Fruit fly (Drosophila melanogaster): ENCODE measurements around the gene CG5273.

The CG5273 gene

dm6 chrX:711852-712251, 47.5 kb upstream of the CG5273 start (continued):
- TF ChIP-seq CG32006 (GFP tag; optimal IDR thresholded peaks at IDR 0.05) (peak; percentile 86), CG1621 (tag; optimal IDR thresholded peaks at IDR 0.05) (peak; percentile 88), Hr38 (GFP tag; optimal IDR thresholded peaks at IDR 0.05) (no peak), CG9139 (GFP tag; optimal IDR thresholded peaks at IDR 0.05) (peak; percentile 52), CG3919 (GFP tag; optimal IDR thresholded peaks at IDR 0.05) (peak; percentile 93), CG15336 (GFP tag; IDR thresholded peaks at IDR 0.05) (peak; percentile 85), pdm3 (GFP tag; optimal IDR thresholded peaks at IDR 0.05) (peak; percentile 91), fd85E (GFP tag; optimal IDR thresholded peaks at IDR 0.05) (peak; percentile 65), CG8119 (GFP tag; IDR thresholded peaks at IDR 0.05) (peak; percentile 85), CG10669 (GFP tag; optimal IDR thresholded peaks at IDR 0.05) (peak; percentile 90), Sox15 (GFP tag; optimal IDR thresholded peaks at IDR 0.05) (peak; percentile 74), CG8319 (GFP tag; optimal IDR thresholded peaks at IDR 0.05) (peak; percentile 81), dsx (GFP tag; optimal IDR thresholded peaks at IDR 0.05; ENCODE audit: poor library complexity, severe bottlenecking) (peak; percentile 86), Lpt (GFP tag; optimal IDR thresholded peaks at IDR 0.05) (peak; percentile 81), svp (GFP tag) (peak; percentile 94), CG34406 (GFP tag; optimal IDR thresholded peaks at IDR 0.05) (peak; percentile 83), CG6854 (GFP tag; optimal IDR thresholded peaks at IDR 0.05) (peak; percentile 47), achi (GFP tag; optimal IDR thresholded peaks at IDR 0.05) (peak; percentile 86), salr (GFP tag; optimal IDR thresholded peaks at IDR 0.05) (peak; percentile 76 to 85), Blimp-1 (GFP tag; optimal IDR thresholded peaks at IDR 0.05) (peak; percentile 60), CG3032 (tag; optimal IDR thresholded peaks at IDR 0.05) (peak; percentile 88), CG6792 (GFP tag; optimal IDR thresholded peaks at IDR 0.05) (peak; percentile 91), CG8632 (GFP tag; optimal IDR thresholded peaks at IDR 0.05) (peak; percentile 82), OdsH (GFP tag; optimal IDR thresholded peaks at IDR 0.05) (peak; percentile 88), Smox (GFP tag; optimal IDR thresholded peaks at IDR 0.05) (peak; percentile 87), CG11762 (GFP tag; optimal IDR thresholded peaks at IDR 0.05; ENCODE audit: insufficient read depth) (peak; percentile 78), Eip78C (GFP tag) (peak; percentile 98), ss (GFP tag; optimal IDR thresholded peaks at IDR 0.05) (peak; percentile 70 to 86), net (GFP tag; optimal IDR thresholded peaks at IDR 0.05) (peak; percentile 84), vri (GFP tag; optimal IDR thresholded peaks at IDR 0.05) (peak; percentile 86), CG6163 (GFP tag; IDR thresholded peaks at IDR 0.05) (peak; percentile 94), lz (GFP tag; optimal IDR thresholded peaks at IDR 0.05) (peak; percentile 89), Sox14 (GFP tag; optimal IDR thresholded peaks at IDR 0.05) (peak; percentile 90), cyc (GFP tag; optimal IDR thresholded peaks at IDR 0.05) (peak; percentile 89), CG6808 (GFP tag; optimal IDR thresholded peaks at IDR 0.05) (peak; percentile 84), CG16779 (tag; optimal IDR thresholded peaks at IDR 0.05) (peak; percentile 56), esn (GFP tag; optimal IDR thresholded peaks at IDR 0.05) (peak; percentile 92), Hr39 (GFP tag; optimal IDR thresholded peaks at IDR 0.05) (peak; percentile 89), Sox102F (GFP tag; optimal IDR thresholded peaks at IDR 0.05) (peak; percentile 92), eg (GFP tag; IDR thresholded peaks at IDR 0.05) (peak; percentile 88), CG11902 (GFP tag; optimal IDR thresholded peaks at IDR 0.05) (peak; percentile 77)

- peak in 1 of 2 experiments; percentile 73 for TF ChIP-seq ss (GFP tag; optimal IDR thresholded peaks at IDR 0.05)
- no peak for TF ChIP-seq CG4318 (GFP tag; optimal IDR thresholded peaks at IDR 0.05)
- no peak for TF ChIP-seq Sox102F (GFP tag; optimal IDR thresholded peaks at IDR 0.05)
- 0 out of 2 replicates have a peak, but pooled peaks have one; percentile 12 for TF ChIP-seq CG15336 (GFP tag; IDR thresholded peaks at IDR 0.05)
- TF ChIP-seq Met (GFP tag; optimal IDR thresholded peaks at IDR 0.05): no peak
- no peak for TF ChIP-seq fd59A (GFP tag; optimal IDR thresholded peaks at IDR 0.05)
- TF ChIP-seq Ets96B (tag; optimal IDR thresholded peaks at IDR 0.05): no peak
- no peak for TF ChIP-seq CG31627 (GFP tag; optimal IDR thresholded peaks at IDR 0.05)
- TF ChIP-seq CG1621 (tag; optimal IDR thresholded peaks at IDR 0.05): peak; percentile 7
- no peak for TF ChIP-seq Sox14 (GFP tag; optimal IDR thresholded peaks at IDR 0.05)
- no peak for TF ChIP-seq CG9139 (GFP tag; optimal IDR thresholded peaks at IDR 0.05)
- TF ChIP-seq Smox (GFP tag; optimal IDR thresholded peaks at IDR 0.05): no peak
- no peak for TF ChIP-seq CG8119 (GFP tag; IDR thresholded peaks at IDR 0.05)
- TF ChIP-seq salr (GFP tag; optimal IDR thresholded peaks at IDR 0.05): no peak
- no peak for TF ChIP-seq CG6163 (GFP tag; IDR thresholded peaks at IDR 0.05)
- no peak for TF ChIP-seq CG3919 (GFP tag; optimal IDR thresholded peaks at IDR 0.05)
- peak; percentile 10 for TF ChIP-seq topi (GFP tag; optimal IDR thresholded peaks at IDR 0.05)
- no peak for TF ChIP-seq fd85E (GFP tag; optimal IDR thresholded peaks at IDR 0.05)
- TF ChIP-seq CG3032 (tag; optimal IDR thresholded peaks at IDR 0.05): peak; percentile 22
- TF ChIP-seq vri (GFP tag; optimal IDR thresholded peaks at IDR 0.05): no peak
- no peak for TF ChIP-seq Eip75B (GFP tag; optimal IDR thresholded peaks at IDR 0.05)
- TF ChIP-seq Sox15 (GFP tag; optimal IDR thresholded peaks at IDR 0.05): no peak
- no peak for TF ChIP-seq achi (GFP tag; optimal IDR thresholded peaks at IDR 0.05)
- TF ChIP-seq Eip93F (GFP tag; optimal IDR thresholded peaks at IDR 0.05): no peak
Observed at dm6 chrX:713249-713898, 46.0 kb upstream of the CG5273 start.
